Worm (Caenorhabditis elegans): ENCODE results near the gene sds-22.

sds-22 gene

DNA sequence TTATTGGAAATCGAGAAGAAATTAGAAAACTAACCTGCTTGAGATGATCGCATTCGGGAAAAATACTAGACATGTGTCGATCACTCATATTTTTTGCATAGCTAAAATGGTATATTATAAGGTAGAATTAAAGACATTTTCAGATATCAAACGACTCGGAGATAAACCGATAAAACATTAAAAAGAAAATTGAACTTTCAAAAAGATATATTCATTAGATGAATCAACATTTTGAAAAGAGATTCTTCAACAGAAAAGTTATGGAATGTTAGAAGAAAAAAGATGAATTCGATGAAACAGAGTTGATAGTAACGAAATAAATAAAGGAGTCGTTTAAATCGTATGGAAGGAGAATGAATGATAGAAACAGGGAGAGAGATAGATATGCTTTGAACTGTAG is 2.6 kb upstream of the sds-22 start, which contains the start of gene mdmh-35:
Gene mdmh-35 (minus strand): TSS at position 101 of the 400 bp plus-strand sequence.
- no peak for TF ChIP-seq fkh-10 (GFP tag; optimal IDR thresholded peaks at IDR 0.05)
- TF ChIP-seq ref-2 (tag; optimal IDR thresholded peaks at IDR 0.05), result no peak
- no peak for TF ChIP-seq npax-4 (tag; optimal IDR thresholded peaks at IDR 0.05)
- TF ChIP-seq syd-9 (tag; optimal IDR thresholded peaks at IDR 0.05), result no peak
- no peak for TF ChIP-seq gmeb-2 (tag; optimal IDR thresholded peaks at IDR 0.05)
- no peak for TF ChIP-seq pros-1 (tag; optimal IDR thresholded peaks at IDR 0.05)
- no peak for TF ChIP-seq sdc-2 (tag; optimal IDR thresholded peaks at IDR 0.05)

DNA sequence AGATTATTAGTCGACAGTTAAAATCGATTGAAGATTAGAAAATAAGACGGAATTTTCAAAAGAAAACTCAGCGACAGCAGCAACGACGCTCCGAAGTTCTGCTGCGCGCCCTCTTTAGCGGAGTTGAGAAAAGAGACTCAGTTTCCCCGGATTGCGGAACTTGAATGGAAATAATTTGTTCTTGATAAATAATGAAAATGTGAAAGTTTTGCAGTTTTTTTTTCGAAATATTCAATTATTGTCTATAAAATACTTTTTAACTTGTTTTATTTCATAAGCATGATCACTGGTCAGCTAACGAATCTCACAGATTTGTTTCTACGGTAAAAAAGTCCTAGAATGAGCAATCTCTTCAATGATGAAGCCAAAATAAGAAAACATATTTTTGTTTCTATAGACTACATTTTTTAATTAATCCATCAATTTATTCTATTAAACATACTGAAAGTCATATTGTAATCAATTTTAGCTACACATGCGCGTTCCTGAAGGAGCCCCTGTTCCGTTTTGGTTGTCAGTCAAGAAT is 653 bp upstream of the sds-22 start, which contains the start of the genes cec-3 and T09A5.15:
Gene cec-3 (minus strand): TSS at position 116 of the 526 bp plus-strand sequence.
Gene T09A5.15 (plus strand): TSS at position 476 of the 526 bp plus-strand sequence.
- TF ChIP-seq pha-4 (tag; optimal IDR thresholded peaks at IDR 0.05) (no peak), hlh-30 (tag; optimal IDR thresholded peaks at IDR 0.05; ENCODE audit: insufficient read depth) (no peak), ceh-24 (tag; optimal IDR thresholded peaks at IDR 0.05) (no peak), fkh-6 (tag; optimal IDR thresholded peaks at IDR 0.05) (no peak), zip-5 (tag; optimal IDR thresholded peaks at IDR 0.05) (peak; percentile 68), hlh-6 (tag; optimal IDR thresholded peaks at IDR 0.05) (no peak), pqm-1 (tag; optimal IDR thresholded peaks at IDR 0.05) (no peak), eyg-1 (tag; optimal IDR thresholded peaks at IDR 0.05) (no peak), madf-2 (tag; optimal IDR thresholded peaks at IDR 0.05) (no peak), K09A11.1 (tag; optimal IDR thresholded peaks at IDR 0.05; ENCODE audit: insufficient read depth) (no peak), ceh-19 (GFP tag; optimal IDR thresholded peaks at IDR 0.05) (no peak), ceh-31 (tag; optimal IDR thresholded peaks at IDR 0.05) (peak; percentile 79), pha-2 (tag; optimal IDR thresholded peaks at IDR 0.05) (no peak), unc-55 (GFP tag; optimal IDR thresholded peaks at IDR 0.05) (no peak), ceh-9 (tag; optimal IDR thresholded peaks at IDR 0.05) (no peak), odd-2 (tag; optimal IDR thresholded peaks at IDR 0.05) (no peak), npax-4 (tag; optimal IDR thresholded peaks at IDR 0.05) (no peak), fkh-10 (GFP tag; optimal IDR thresholded peaks at IDR 0.05) (no peak), gmeb-2 (tag; optimal IDR thresholded peaks at IDR 0.05) (no peak), Y22D7AL.16 (tag; optimal IDR thresholded peaks at IDR 0.05) (no peak), ceh-6 (GFP tag; optimal IDR thresholded peaks at IDR 0.05) (no peak), ceh-45 (GFP tag; IDR thresholded peaks at IDR 0.05) (no peak), syd-9 (tag; optimal IDR thresholded peaks at IDR 0.05) (no peak), nhr-232 (tag; optimal IDR thresholded peaks at IDR 0.05) (no peak), lim-6 (tag; optimal IDR thresholded peaks at IDR 0.05) (no peak), ama-1 (optimal IDR thresholded peaks at IDR 0.05) (no peak), ref-2 (tag; optimal IDR thresholded peaks at IDR 0.05) (peak; percentile 51), ets-4 (tag; optimal IDR thresholded peaks at IDR 0.05) (peak; percentile 55), sox-4 (tag; optimal IDR thresholded peaks at IDR 0.05) (no peak), unc-3 (GFP tag; conservative IDR thresholded peaks at IDR 0.05) (no peak), unc-3 (tag; optimal IDR thresholded peaks at IDR 0.05) (no peak), dve-1 (tag; optimal IDR thresholded peaks at IDR 0.05) (no peak), ceh-34 (tag; optimal IDR thresholded peaks at IDR 0.05) (peak; percentile 63), ztf-16 (tag; optimal IDR thresholded peaks at IDR 0.05) (no peak), pat-9 (tag; optimal IDR thresholded peaks at IDR 0.05) (no peak), F13H6.1 (tag; optimal IDR thresholded peaks at IDR 0.05) (peak; percentile 27), K02D7.2 (tag; optimal IDR thresholded peaks at IDR 0.05) (no peak), ceh-22 (tag; optimal IDR thresholded peaks at IDR 0.05) (no peak), elt-4 (tag; optimal IDR thresholded peaks at IDR 0.05) (no peak), fax-1 (tag; optimal IDR thresholded peaks at IDR 0.05) (peak; percentile 12), hlh-13 (GFP tag; optimal IDR thresholded peaks at IDR 0.05) (no peak), sdc-2 (tag; optimal IDR thresholded peaks at IDR 0.05) (no peak), unc-86 (tag; optimal IDR thresholded peaks at IDR 0.05) (no peak), pros-1 (tag; optimal IDR thresholded peaks at IDR 0.05) (no peak), sox-2 (GFP tag; IDR thresholded peaks at IDR 0.05) (no peak), ceh-2 (tag; optimal IDR thresholded peaks at IDR 0.05) (peak; percentile 65), hlh-15 (tag; optimal IDR thresholded peaks at IDR 0.05) (no peak), tbx-2 (tag; optimal IDR thresholded peaks at IDR 0.05) (peak; percentile 82), elt-2 (tag; optimal IDR thresholded peaks at IDR 0.05) (peak; percentile 49), ceh-14 (tag; optimal IDR thresholded peaks at IDR 0.05) (peak; percentile 38), tbx-7 (tag; optimal IDR thresholded peaks at IDR 0.05) (peak; percentile 31)

Measured in whole organism, late embryonic.